Worm (Caenorhabditis elegans) whole organism, young adult: ENCODE results near the gene F54F11.1.

Experiments used
- ZK185.1 ChIP-seq: sonication (generic microtip); optimal IDR thresholded peaks from 2 replicates; lab custom pipeline; 2016; ENCODE audit warnings: mild to moderate bottlenecking, missing genetic modification characterization, missing compliant biosample characterization; ENCODE audit not compliant: poor library complexity, severe bottlenecking
- ama-1 ChIP-seq, 3 experiments: fragments of 150-350 bp in 1 of 3; sonication (generic microtip) in 2 of 3; optimal IDR thresholded peaks; 2 replicates each; lab custom pipeline; 2014 to 2018; ENCODE audit warnings: missing biosample characterization in 2 of 3, missing genetic modification characterization in 2 of 3, missing genetic modification reagents in 2 of 3
- attf-6 ChIP-seq: fragments of 200-800 bp; sonication (Bioruptor generic); IDR thresholded peaks from 2 replicates; pipeline ENCODE4 v1.3.6; 2022; ENCODE audit warnings: missing genetic modification reagents, missing genetic modification characterization, missing compliant biosample characterization
- nfya-1 ChIP-seq: sonication (generic microtip); optimal IDR thresholded peaks from 2 replicates; lab custom pipeline; 2017; ENCODE audit warnings: antibody characterized with exemption, missing compliant biosample characterization, missing genetic modification characterization, borderline replicate concordance; ENCODE audit not compliant: insufficient read depth

DNA sequence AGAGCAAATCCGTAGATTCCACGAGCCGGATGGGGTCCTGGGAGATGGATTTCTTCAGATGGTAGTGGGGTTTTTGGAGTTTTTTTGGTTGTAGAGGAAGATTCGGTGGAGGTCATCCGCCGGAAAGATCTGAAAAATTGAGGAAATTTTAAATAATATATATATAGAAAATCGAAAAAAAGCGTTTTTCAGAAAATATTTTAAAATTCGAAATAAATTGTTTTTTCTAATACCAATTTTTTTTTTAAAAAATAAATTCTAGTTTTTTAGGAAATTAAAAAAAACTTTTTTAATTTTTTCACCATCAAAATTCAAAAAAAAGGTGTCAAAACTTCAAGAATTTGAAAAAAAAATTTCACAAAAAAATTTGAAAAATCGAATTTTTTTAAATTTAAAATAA, 37.2 kb downstream of the F54F11.1 start, which contains the start of the genes noa-1 and Y48E1B.17:
- TF ChIP-seq nfya-1 (tag; lab: Kevin White, UChicago) (no peak), attf-6 (GFP tag; lab: Robert Waterston, UW) (no peak), ZK185.1 (tag; lab: Kevin White, UChicago) (no peak), ama-1 (optimal IDR thresholded peaks at IDR 0.05; lab: Kevin White, UChicago) (no peak), ama-1 (GFP tag; optimal IDR thresholded peaks at IDR 0.05; lab: Kevin White, UChicago) (no peak)
